Worm (Caenorhabditis elegans) whole organism, midembryonic: ENCODE measurements around the gene gnrr-5.

Experiments
- T22C8.4 ChIP-seq: fragments of 200-800 bp; sonication (Bioruptor generic); IDR thresholded peaks from 2 replicates; pipeline ENCODE4 v1.3.6; 2022; ENCODE audit warnings: missing genetic modification characterization, missing compliant biosample characterization
- cog-1 ChIP-seq: sonication (generic microtip); optimal IDR thresholded peaks from 2 replicates; lab custom pipeline; 2016; ENCODE audit warnings: missing genetic modification characterization, missing compliant biosample characterization
- flt-1 ChIP-seq: fragments of 200-800 bp; sonication (Bioruptor generic); IDR thresholded peaks from 2 replicates; pipeline ENCODE4 v1.3.6; 2022; ENCODE audit warnings: missing genetic modification characterization, missing compliant biosample characterization
- klf-2 ChIP-seq: fragments of 200-800 bp; sonication (Bioruptor generic); conservative IDR thresholded peaks from 2 replicates; pipeline ENCODE4 v1.3.6; 2022; ENCODE audit warnings: missing genetic modification reagents, missing genetic modification characterization, missing compliant biosample characterization
- med-1 ChIP-seq: sonication (generic microtip); optimal IDR thresholded peaks from 2 replicates; lab custom pipeline; 2017; ENCODE audit warnings: missing genetic modification characterization, mild to moderate bottlenecking, missing compliant biosample characterization, antibody characterized with exemption, missing genetic modification reagents; ENCODE audit not compliant: insufficient read depth
- ref-1 ChIP-seq: fragments of 200-800 bp; sonication (Bioruptor generic); conservative IDR thresholded peaks from 2 replicates; pipeline ENCODE4 v1.3.6; 2022; ENCODE audit warnings: missing genetic modification reagents, missing genetic modification characterization, missing compliant biosample characterization
- tab-1 ChIP-seq: fragments of 200-800 bp; sonication (Bioruptor generic); IDR thresholded peaks from 2 replicates; pipeline ENCODE4 v1.3.6; 2022; ENCODE audit warnings: missing genetic modification characterization, missing compliant biosample characterization
- ztf-23 ChIP-seq: fragments of 200-800 bp; sonication (Bioruptor generic); IDR thresholded peaks from 2 replicates; pipeline ENCODE4 v1.3.6; 2022; ENCODE audit warnings: missing genetic modification reagents, missing genetic modification characterization, missing compliant biosample characterization
- ztf-29 ChIP-seq: fragments of 200-800 bp; sonication (Bioruptor generic); IDR thresholded peaks from 2 replicates; pipeline ENCODE4 v1.3.6; 2022; ENCODE audit warnings: missing genetic modification reagents, missing genetic modification characterization, missing compliant biosample characterization

gnrr-5 gene

DNA sequence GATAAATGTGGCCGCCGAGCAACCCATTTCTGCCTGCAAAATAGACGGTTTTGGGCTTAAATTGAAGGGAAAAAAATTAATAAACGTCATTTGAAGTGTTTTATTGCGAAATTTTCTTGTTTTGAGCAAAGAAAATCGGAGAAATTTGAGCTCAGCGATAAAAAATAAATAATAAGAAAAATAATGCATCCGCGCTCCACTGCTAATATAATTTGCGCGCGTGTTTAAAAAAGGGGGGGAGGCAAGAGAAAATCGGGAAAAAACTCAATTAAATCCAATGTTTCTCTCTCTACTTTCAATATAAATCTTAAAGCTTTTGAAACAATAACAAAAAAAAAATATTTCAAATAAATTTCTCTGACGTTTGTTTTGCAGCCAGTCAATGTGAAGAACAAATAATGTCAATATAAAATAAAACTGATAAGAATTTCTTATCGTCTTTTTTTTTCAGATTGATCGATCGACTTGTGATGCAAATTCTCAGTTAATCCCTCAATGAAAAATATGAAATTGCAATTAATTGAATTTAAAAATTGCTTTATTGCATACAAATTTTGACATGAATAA lies 3.9 kb downstream of the gnrr-5 start, which contains the start of gene rft-2:
Gene rft-2 (minus strand): TSS at position 41 of the 567 bp plus-strand sequence.
- TF ChIP-seq med-1 (GFP tag; lab: Kevin White, UChicago) (no peak), cog-1 (tag; lab: Kevin White, UChicago) (no peak), ztf-23 (GFP tag; lab: Robert Waterston, UW) (no peak), tab-1 (GFP tag; lab: Robert Waterston, UW) (no peak), ref-1 (GFP tag; lab: Robert Waterston, UW) (no peak), ztf-29 (GFP tag; lab: Robert Waterston, UW) (no peak), T22C8.4 (GFP tag; lab: Robert Waterston, UW) (no peak), klf-2 (no peak), flt-1 (GFP tag; lab: Robert Waterston, UW) (no peak)

DNA sequence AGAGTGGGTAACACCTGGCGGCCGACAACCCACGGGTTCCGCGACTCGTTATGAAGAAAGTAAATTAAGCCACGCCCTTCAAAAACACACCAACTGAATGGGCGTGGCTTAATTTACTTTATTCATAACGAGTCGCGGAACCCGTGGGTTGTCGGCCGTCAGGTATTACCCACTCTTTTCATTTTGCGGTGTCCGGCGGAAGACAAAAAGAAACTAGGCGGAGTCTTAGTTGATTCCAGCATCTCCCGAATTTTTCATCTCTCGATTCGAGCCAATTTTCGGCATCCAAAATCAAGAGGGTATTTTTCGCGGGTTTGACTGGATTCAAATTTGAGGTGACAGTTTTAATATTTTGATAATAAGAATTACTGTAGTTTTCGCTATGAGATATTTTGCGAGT lies 6.9 kb downstream of the gnrr-5 start:
- no peak for TF ChIP-seq flt-1 (GFP tag; lab: Robert Waterston, UW)
- TF ChIP-seq ref-1 (GFP tag; lab: Robert Waterston, UW) = no peak
- TF ChIP-seq cog-1 (tag; lab: Kevin White, UChicago) = no peak
- no peak for TF ChIP-seq tab-1 (GFP tag; lab: Robert Waterston, UW)
- TF ChIP-seq klf-2 = no peak
- no peak for TF ChIP-seq med-1 (GFP tag; lab: Kevin White, UChicago)
- TF ChIP-seq ztf-23 (GFP tag; lab: Robert Waterston, UW) = no peak
- TF ChIP-seq T22C8.4 (GFP tag; lab: Robert Waterston, UW) = no peak

ce11 chrV:4442749-4443381 lies 11.7 kb downstream of the gnrr-5 start, which contains the start of gene rft-1:
Gene rft-1 (minus strand): TSS chrV:4443223.
- TF ChIP-seq klf-2 = no peak
- TF ChIP-seq ztf-29 (GFP tag; lab: Robert Waterston, UW) = no peak

ce11 chrV:4437215-4437614 lies 17.3 kb downstream of the gnrr-5 start:
- TF ChIP-seq ref-1 (GFP tag; lab: Robert Waterston, UW) (no peak), klf-2 (no peak), cog-1 (tag; lab: Kevin White, UChicago) (no peak), T22C8.4 (GFP tag; lab: Robert Waterston, UW) (no peak)

DNA sequence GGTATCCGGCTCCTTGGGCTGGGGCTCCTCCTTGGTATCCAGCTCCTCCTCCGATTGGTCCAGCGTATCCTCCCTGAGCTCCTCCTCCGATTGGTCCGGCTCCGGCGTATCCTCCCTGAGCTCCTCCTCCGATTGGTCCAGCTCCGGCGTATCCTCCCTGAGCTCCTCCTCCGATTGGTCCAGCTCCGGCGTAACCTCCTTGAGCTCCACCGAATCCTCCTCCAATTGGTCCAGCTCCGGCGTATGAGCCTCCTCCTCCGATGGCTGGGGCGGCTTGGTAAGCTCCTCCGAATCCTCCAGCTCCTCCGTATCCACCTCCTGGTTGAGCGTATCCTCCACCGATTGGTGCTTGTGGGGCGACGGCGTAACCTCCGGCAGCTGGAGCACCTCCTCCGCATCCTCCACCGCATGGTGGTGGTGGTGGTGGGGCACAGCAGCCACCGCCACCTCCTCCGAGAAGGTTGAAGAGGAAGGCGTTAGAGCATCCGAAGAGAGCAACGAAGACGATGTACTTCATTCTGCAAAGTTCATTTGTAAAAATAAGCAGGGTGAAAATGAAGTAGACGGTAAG lies 19.0 kb downstream of the gnrr-5 start, which contains the start of gene Y47D7A.13:
Gene Y47D7A.13 (minus strand): TSS at position 517 of the 571 bp plus-strand sequence.
- TF ChIP-seq ref-1 (GFP tag; lab: Robert Waterston, UW) = no peak
- no peak for TF ChIP-seq ztf-29 (GFP tag; lab: Robert Waterston, UW)
- no peak for TF ChIP-seq T22C8.4 (GFP tag; lab: Robert Waterston, UW)
- no peak for TF ChIP-seq ztf-23 (GFP tag; lab: Robert Waterston, UW)
- TF ChIP-seq klf-2 = no peak
- TF ChIP-seq flt-1 (GFP tag; lab: Robert Waterston, UW) = no peak

- TF ChIP-seq med-1 (GFP tag; lab: Kevin White, UChicago) (no peak), ref-1 (GFP tag; lab: Robert Waterston, UW) (no peak), flt-1 (GFP tag; lab: Robert Waterston, UW) (0 out of 2 replicates have a peak, but pooled peaks have one; percentile 39), ztf-29 (GFP tag; lab: Robert Waterston, UW) (no peak)
Measured at ce11 chrV:4432783-4433237, 21.7 kb downstream of the gnrr-5 start, which contains the start of gene Y47D7A.15. Gene Y47D7A.15 (minus strand): TSS chrV:4433187.

DNA sequence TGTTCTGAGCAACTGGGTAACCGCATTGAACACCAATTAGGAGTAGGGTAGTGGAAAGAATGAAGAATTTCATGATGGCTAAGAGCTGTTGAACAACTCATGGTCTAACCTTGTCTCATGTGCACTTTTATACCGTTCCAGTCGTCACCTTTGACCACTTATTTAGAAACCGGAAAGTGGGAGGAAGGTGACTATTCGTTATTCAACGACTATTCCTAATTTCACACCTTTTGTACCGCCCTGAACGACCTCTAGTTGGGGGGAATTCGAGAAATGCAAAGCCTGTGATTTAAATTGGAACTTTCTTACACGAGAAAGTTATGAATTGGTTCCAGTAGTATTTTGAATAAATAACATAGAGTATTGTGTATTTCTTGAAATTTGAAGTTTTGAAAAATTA lies 25.0 kb downstream of the gnrr-5 start, which contains the start of gene Y47D7A.12:
Gene Y47D7A.12 (minus strand): TSS at position 101 of the 400 bp plus-strand sequence.
- no peak for TF ChIP-seq med-1 (GFP tag; lab: Kevin White, UChicago)
- no peak for TF ChIP-seq flt-1 (GFP tag; lab: Robert Waterston, UW)
- TF ChIP-seq ref-1 (GFP tag; lab: Robert Waterston, UW) = no peak
- TF ChIP-seq cog-1 (tag; lab: Kevin White, UChicago) = no peak
- no peak for TF ChIP-seq ztf-29 (GFP tag; lab: Robert Waterston, UW)
- no peak for TF ChIP-seq klf-2
- TF ChIP-seq T22C8.4 (GFP tag; lab: Robert Waterston, UW) = no peak
- TF ChIP-seq ztf-23 (GFP tag; lab: Robert Waterston, UW) = no peak
- TF ChIP-seq tab-1 (GFP tag; lab: Robert Waterston, UW) = no peak

- TF ChIP-seq tab-1 (GFP tag; lab: Robert Waterston, UW) (no peak), ztf-23 (GFP tag; lab: Robert Waterston, UW) (no peak), med-1 (GFP tag; lab: Kevin White, UChicago) (no peak), T22C8.4 (GFP tag; lab: Robert Waterston, UW) (no peak), klf-2 (no peak), ztf-29 (GFP tag; lab: Robert Waterston, UW) (no peak), ref-1 (GFP tag; lab: Robert Waterston, UW) (no peak), cog-1 (tag; lab: Kevin White, UChicago) (no peak), flt-1 (GFP tag; lab: Robert Waterston, UW) (no peak)
Measured at ce11 chrV:4428202-4428601, 26.3 kb downstream of the gnrr-5 start, which contains the start of gene Y47D7A.11. Gene Y47D7A.11 (minus strand): TSS chrV:4428302.

ce11 chrV:4423860-4424401 lies 30.6 kb downstream of the gnrr-5 start, which contains the start of the genes Y47D7A.9 and Y47D7A.19:
Gene Y47D7A.9 (minus strand): TSS chrV:4423960.
Gene Y47D7A.19 (plus strand): TSS chrV:4424351.
- TF ChIP-seq ref-1 (GFP tag; lab: Robert Waterston, UW) (no peak), tab-1 (GFP tag; lab: Robert Waterston, UW) (no peak), flt-1 (GFP tag; lab: Robert Waterston, UW) (no peak), klf-2 (no peak), ztf-29 (GFP tag; lab: Robert Waterston, UW) (no peak), med-1 (GFP tag; lab: Kevin White, UChicago) (no peak), cog-1 (tag; lab: Kevin White, UChicago) (no peak), ztf-23 (GFP tag; lab: Robert Waterston, UW) (no peak), T22C8.4 (GFP tag; lab: Robert Waterston, UW) (no peak)
